Worm (Caenorhabditis elegans) whole organism, L4 larva: ENCODE measurements around the gene faxc-1.

ENCODE experiments used
- F49E8.2 ChIP-seq: sonication (generic microtip); optimal IDR thresholded peaks from 2 replicates; lab custom pipeline; 2016; ENCODE audit warnings: missing compliant biosample characterization, mild to moderate bottlenecking, missing genetic modification characterization, borderline replicate concordance
- R02D3.7 ChIP-seq: fragments of 150-350 bp; sonication (generic microtip); optimal IDR thresholded peaks from 3 replicates; lab custom pipeline; 2014; ENCODE audit warnings: missing biosample characterization, missing genetic modification characterization
- T20F7.1 ChIP-seq: fragments of 200-800 bp; sonication (Bioruptor generic); optimal IDR thresholded peaks from 2 replicates; lab custom pipeline; 2018; ENCODE audit warnings: mild to moderate bottlenecking, missing genetic modification characterization, missing compliant biosample characterization
- Y105C5A.15 ChIP-seq: fragments of 200-800 bp; sonication (Bioruptor generic); IDR thresholded peaks from 2 replicates; pipeline ENCODE4 v1.3.6; 2022; ENCODE audit warnings: missing genetic modification characterization, missing compliant biosample characterization
- Y48G9A.11 ChIP-seq: fragments of 200-800 bp; sonication (Bioruptor generic); IDR thresholded peaks from 2 replicates; pipeline ENCODE4 v1.3.6; 2022; ENCODE audit warnings: missing genetic modification reagents, missing genetic modification characterization, missing compliant biosample characterization
- Y75B8A.6 ChIP-seq: fragments of 200-800 bp; sonication (Bioruptor generic); IDR thresholded peaks from 2 replicates; pipeline ENCODE4 v1.3.6; 2022; ENCODE audit warnings: missing genetic modification reagents, missing genetic modification characterization, missing compliant biosample characterization
- ZK546.5 ChIP-seq, 2 experiments: sonication (generic microtip); optimal IDR thresholded peaks; 2 replicates each; lab custom pipeline; 2017; ENCODE audit warnings: missing biosample characterization in 2 of 2, missing genetic modification characterization in 2 of 2
- aha-1 ChIP-seq: fragments of 150-350 bp; peaks from one replicate; lab custom pipeline; 2014; ENCODE audit warnings: missing biosample characterization, missing genetic modification characterization
- aly-2 ChIP-seq: sonication (generic microtip); optimal IDR thresholded peaks from 2 replicates; lab custom pipeline; 2018; ENCODE audit warnings: missing biosample characterization, missing genetic modification characterization
- attf-4 ChIP-seq: sonication (generic microtip); optimal IDR thresholded peaks from 3 replicates; lab custom pipeline; 2017; ENCODE audit warnings: missing biosample characterization, missing genetic modification characterization
- ceh-20 ChIP-seq: fragments of 200-800 bp; sonication (Bioruptor generic); IDR thresholded peaks from 2 replicates; pipeline ENCODE4 v1.3.6; 2022; ENCODE audit warnings: missing genetic modification reagents, missing genetic modification characterization, missing compliant biosample characterization
- ces-1 ChIP-seq: fragments of 150-350 bp; sonication (generic microtip); optimal IDR thresholded peaks from 4 replicates; lab custom pipeline; 2014; ENCODE audit warnings: missing biosample characterization, missing genetic modification reagents, missing genetic modification characterization
- cey-2 ChIP-seq: sonication (generic microtip); optimal IDR thresholded peaks from 3 replicates; lab custom pipeline; 2017; ENCODE audit warnings: missing genetic modification characterization, mild to moderate bottlenecking, missing compliant biosample characterization, antibody characterized with exemption, borderline replicate concordance; ENCODE audit not compliant: insufficient read depth
- ctbp-1 ChIP-seq: fragments of 200-800 bp; sonication (Bioruptor generic); IDR thresholded peaks from 2 replicates; pipeline ENCODE4 v1.3.6; 2022; ENCODE audit warnings: missing genetic modification reagents, missing genetic modification characterization, missing compliant biosample characterization
- daf-16 ChIP-seq, 3 experiments: sonication (generic microtip); optimal IDR thresholded peaks; 2 replicates each; lab custom pipeline; 2016 to 2017; ENCODE audit warnings: missing genetic modification characterization in 3 of 3, missing genetic modification reagents in 3 of 3, mild to moderate bottlenecking in 2 of 3, missing compliant biosample characterization in 2 of 3, missing biosample characterization in 1 of 3, moderate library complexity in 1 of 3
- daf-19 ChIP-seq: fragments of 200-800 bp; sonication (Bioruptor generic); conservative IDR thresholded peaks from 2 replicates; pipeline ENCODE4 v1.3.6; 2022; ENCODE audit warnings: missing genetic modification characterization, missing compliant biosample characterization
- dmd-8 ChIP-seq: fragments of 200-800 bp; sonication (Bioruptor generic); IDR thresholded peaks from 2 replicates; pipeline ENCODE4 v1.3.6; 2022; ENCODE audit warnings: missing genetic modification characterization, missing compliant biosample characterization
- dpl-1 ChIP-seq: fragments of 150-350 bp; optimal IDR thresholded peaks from 2 replicates; lab custom pipeline; 2014; ENCODE audit warnings: missing biosample characterization, missing genetic modification reagents, missing genetic modification characterization
- egl-27 ChIP-seq: sonication (generic microtip); optimal IDR thresholded peaks from 3 replicates; lab custom pipeline; 2017; ENCODE audit warnings: missing biosample characterization, missing genetic modification reagents, missing genetic modification characterization
- gei-8 ChIP-seq: fragments of 200-800 bp; sonication (Bioruptor generic); optimal IDR thresholded peaks from 2 replicates; lab custom pipeline; 2018; ENCODE audit warnings: mild to moderate bottlenecking, missing genetic modification characterization, missing compliant biosample characterization
- hmg-1.1 ChIP-seq: fragments of 200-800 bp; sonication (Bioruptor generic); IDR thresholded peaks from 2 replicates; pipeline ENCODE4 v1.3.6; 2022; ENCODE audit warnings: missing genetic modification reagents, missing genetic modification characterization, missing compliant biosample characterization
- lin-1 ChIP-seq: fragments of 200-800 bp; sonication (Bioruptor generic); IDR thresholded peaks from 2 replicates; pipeline ENCODE4 v1.3.6; 2022; ENCODE audit warnings: missing genetic modification reagents, missing genetic modification characterization, missing compliant biosample characterization
- lin-13 ChIP-seq: fragments of 150-350 bp; optimal IDR thresholded peaks from 2 replicates; lab custom pipeline; 2014; ENCODE audit warnings: missing biosample characterization, missing genetic modification reagents, missing genetic modification characterization
- lin-29 ChIP-seq: fragments of 200-800 bp; sonication (Bioruptor generic); IDR thresholded peaks from 2 replicates; pipeline ENCODE4 v1.3.6; 2022; ENCODE audit warnings: missing genetic modification reagents, missing genetic modification characterization, missing compliant biosample characterization
- lin-38 ChIP-seq: fragments of 200-800 bp; sonication (Bioruptor generic); IDR thresholded peaks from 2 replicates; pipeline ENCODE4 v1.3.6; 2022; ENCODE audit warnings: missing genetic modification reagents, missing genetic modification characterization, missing compliant biosample characterization
- lir-3 ChIP-seq: sonication (generic microtip); optimal IDR thresholded peaks from 2 replicates; lab custom pipeline; 2016; ENCODE audit warnings: mild to moderate bottlenecking, missing genetic modification characterization, missing compliant biosample characterization
- lsy-2 ChIP-seq, 2 experiments: fragments of 150-350 bp in 1 of 2; sonication (generic microtip) in 1 of 2; optimal IDR thresholded peaks; 2 replicates each; lab custom pipeline; 2014 to 2017; ENCODE audit warnings: missing biosample characterization in 2 of 2, missing genetic modification characterization in 2 of 2
- mdl-1 ChIP-seq, 2 experiments: fragments of 150-350 bp in 1 of 2; sonication (generic microtip) in 1 of 2; optimal IDR thresholded peaks; 2 replicates each; lab custom pipeline; 2014 to 2017; ENCODE audit warnings: missing biosample characterization in 2 of 2, missing genetic modification characterization in 2 of 2
- mxl-2 ChIP-seq: fragments of 200-800 bp; sonication (Bioruptor generic); conservative IDR thresholded peaks from 2 replicates; pipeline ENCODE4 v1.3.6; 2022; ENCODE audit warnings: missing genetic modification reagents, missing genetic modification characterization, missing compliant biosample characterization
- nhr-25 ChIP-seq: sonication (generic microtip); optimal IDR thresholded peaks from 2 replicates; lab custom pipeline; 2017; ENCODE audit warnings: missing genetic modification characterization, mild to moderate bottlenecking, missing compliant biosample characterization, antibody characterized with exemption, moderate library complexity, borderline replicate concordance; ENCODE audit not compliant: insufficient read depth
- nhr-41 ChIP-seq: fragments of 200-800 bp; sonication (Bioruptor generic); IDR thresholded peaks from 2 replicates; pipeline ENCODE4 v1.3.6; 2022; ENCODE audit warnings: missing genetic modification reagents, missing genetic modification characterization, missing compliant biosample characterization
- nhr-48 ChIP-seq: sonication (generic microtip); optimal IDR thresholded peaks from 2 replicates; lab custom pipeline; 2016; ENCODE audit warnings: mild to moderate bottlenecking, missing genetic modification characterization, missing compliant biosample characterization
- pha-4 ChIP-seq, 2 experiments: fragments of 150-350 bp in 1 of 2; fragments of 200-800 bp in 1 of 2; sonication (Bioruptor generic) in 1 of 2; IDR thresholded peaks in 1 of 2; optimal IDR thresholded peaks in 1 of 2; 2 replicates each; pipeline versions ENCODE4 v1.3.6 to Lab custom; 2014 to 2022; ENCODE audit warnings: missing genetic modification characterization in 2 of 2, missing genetic modification reagents in 2 of 2, missing biosample characterization in 1 of 2, missing compliant biosample characterization in 1 of 2
- php-3 ChIP-seq: fragments of 200-800 bp; sonication (Bioruptor generic); IDR thresholded peaks from 2 replicates; pipeline ENCODE4 v1.3.6; 2022; ENCODE audit warnings: missing genetic modification reagents, missing genetic modification characterization, missing compliant biosample characterization
- sdz-12 ChIP-seq: fragments of 200-800 bp; sonication (Bioruptor generic); optimal IDR thresholded peaks from 2 replicates; lab custom pipeline; 2018; ENCODE audit warnings: mild to moderate bottlenecking, missing genetic modification characterization, missing compliant biosample characterization
- set-16 ChIP-seq: fragments of 200-800 bp; sonication (Bioruptor generic); IDR thresholded peaks from 2 replicates; pipeline ENCODE4 v1.3.6; 2022; ENCODE audit warnings: missing genetic modification reagents, missing genetic modification characterization, missing compliant biosample characterization
- skn-1 ChIP-seq: fragments of 150-350 bp; optimal IDR thresholded peaks from 2 replicates; lab custom pipeline; 2014; ENCODE audit warnings: missing biosample characterization, missing genetic modification characterization
- snpc-1.2 ChIP-seq: fragments of 200-800 bp; sonication (Bioruptor generic); IDR thresholded peaks from 2 replicates; pipeline ENCODE4 v1.3.6; 2022; ENCODE audit warnings: missing genetic modification reagents, missing genetic modification characterization, missing compliant biosample characterization
- unc-62 ChIP-seq, 3 experiments: fragments of 150-350 bp in 1 of 3; sonication (generic microtip); optimal IDR thresholded peaks in 2 of 3; peaks in 1 of 3; 1 replicate in 1 of 3; 2 replicates in 2 of 3; lab custom pipeline; 2014 to 2017; ENCODE audit warnings: missing biosample characterization in 3 of 3, missing genetic modification characterization in 3 of 3, missing genetic modification reagents in 3 of 3, missing genotype in 1 of 3
- zag-1 ChIP-seq: fragments of 150-350 bp; optimal IDR thresholded peaks from 2 replicates; lab custom pipeline; 2014; ENCODE audit warnings: missing biosample characterization, missing genetic modification characterization
- zfp-3 ChIP-seq: fragments of 200-800 bp; sonication (Bioruptor generic); conservative IDR thresholded peaks from 2 replicates; pipeline ENCODE4 v1.3.6; 2022; ENCODE audit warnings: missing genetic modification reagents, missing genetic modification characterization, missing compliant biosample characterization
- zip-2 ChIP-seq: fragments of 150-350 bp; optimal IDR thresholded peaks from 2 replicates; lab custom pipeline; 2014; ENCODE audit warnings: missing biosample characterization, missing genetic modification characterization
- ztf-11 ChIP-seq: fragments of 150-350 bp; optimal IDR thresholded peaks from 2 replicates; lab custom pipeline; 2014; ENCODE audit warnings: missing biosample characterization, missing genetic modification characterization
- ztf-7 ChIP-seq: fragments of 150-350 bp; optimal IDR thresholded peaks from 2 replicates; lab custom pipeline; 2014; ENCODE audit warnings: missing biosample characterization, missing genetic modification characterization

faxc-1 gene

ce11 chrII:12263971-12264554 lies at the start of gene faxc-1:
Gene faxc-1 (plus strand): TSS chrII:12264192.
- TF ChIP-seq pha-4 (GFP tag; IDR thresholded peaks at IDR 0.05; lab: Robert Waterston, UW): no peak
- TF ChIP-seq pha-4 (tag; optimal IDR thresholded peaks at IDR 0.05; lab: Kevin White, UChicago): no peak
- TF ChIP-seq lin-29 (GFP tag; lab: Robert Waterston, UW): no peak
- TF ChIP-seq aha-1: peak; percentile 85
- TF ChIP-seq ceh-20 (GFP tag; lab: Robert Waterston, UW): 0 out of 2 replicates have a peak, but pooled peaks have one; percentile 29
- peak in 1 of 2 experiments; percentile 91 for TF ChIP-seq unc-62 (GFP tag; optimal IDR thresholded peaks at IDR 0.05 in 1 of 2; lab: Kevin White, UChicago)
- TF ChIP-seq unc-62 (tag; optimal IDR thresholded peaks at IDR 0.05; lab: Kevin White, UChicago): no peak

- TF ChIP-seq lin-13 (no peak), aha-1 (peak; percentile 45), nhr-25 (tag; lab: Kevin White, UChicago) (no peak), F49E8.2 (tag; lab: Kevin White, UChicago) (no peak), sdz-12 (GFP tag; lab: Kevin White, UChicago) (no peak), lin-29 (GFP tag; lab: Robert Waterston, UW) (no peak), nhr-41 (GFP tag; lab: Robert Waterston, UW) (no peak), skn-1 (no peak), Y48G9A.11 (GFP tag; lab: Robert Waterston, UW) (0 out of 2 replicates have a peak, but pooled peaks have one; percentile 22), ces-1 (GFP tag; lab: Kevin White, UChicago) (no peak), nhr-48 (tag; lab: Kevin White, UChicago) (no peak), daf-16 (GFP tag; optimal IDR thresholded peaks at IDR 0.05; lab: Kevin White, UChicago) (no peak), daf-16 (tag; optimal IDR thresholded peaks at IDR 0.05; lab: Kevin White, UChicago) (no peak), dpl-1 (GFP tag; lab: Kevin White, UChicago) (no peak), lir-3 (tag; lab: Kevin White, UChicago) (no peak), ztf-11 (tag; lab: Kevin White, UChicago) (no peak), R02D3.7 (tag; lab: Kevin White, UChicago) (no peak), aly-2 (tag; lab: Kevin White, UChicago) (no peak), lin-38 (no peak), T20F7.1 (no peak), set-16 (GFP tag; lab: Robert Waterston, UW) (peak; percentile 76)
- TF ChIP-seq, all 104 proteins: peak for 3
Observed at ce11 chrII:12214562-12214961, 49.4 kb upstream of the faxc-1 start.

- TF ChIP-seq cey-2 (tag; lab: Kevin White, UChicago): no peak
- no peak for TF ChIP-seq nhr-41 (GFP tag; lab: Robert Waterston, UW)
- TF ChIP-seq daf-19 (GFP tag; lab: Robert Waterston, UW): no peak
- peak; percentile 56; the same call in 1 of the 2 replicates for TF ChIP-seq lin-38
- no peak for TF ChIP-seq Y48G9A.11 (GFP tag; lab: Robert Waterston, UW)
- TF ChIP-seq attf-4 (tag; lab: Kevin White, UChicago): peak; percentile 7
- TF ChIP-seq lsy-2 (tag; optimal IDR thresholded peaks at IDR 0.05; lab: Kevin White, UChicago): peak; percentile 71 to 78
- no peak for TF ChIP-seq zip-2 (tag; lab: Kevin White, UChicago)
- TF ChIP-seq hmg-1.1 (GFP tag; lab: Robert Waterston, UW): peak; percentile 88
- TF ChIP-seq egl-27 (tag; lab: Kevin White, UChicago): no peak
- TF ChIP-seq skn-1: no peak
- peak; percentile 16 for TF ChIP-seq ztf-7
- TF ChIP-seq ctbp-1 (GFP tag; lab: Robert Waterston, UW): peak; percentile 65; the same call in 1 of the 2 replicates
- TF ChIP-seq snpc-1.2 (GFP tag; lab: Robert Waterston, UW): no peak
- no peak for TF ChIP-seq gei-8 (GFP tag; lab: Kevin White, UChicago)
- TF ChIP-seq lin-1: no peak
- no peak for TF ChIP-seq mxl-2 (GFP tag; lab: Robert Waterston, UW)
- no peak for TF ChIP-seq zag-1 (tag; lab: Kevin White, UChicago)
- peak; percentile 72 for TF ChIP-seq dmd-8 (GFP tag; lab: Robert Waterston, UW)
- no peak for TF ChIP-seq Y105C5A.15 (GFP tag; lab: Robert Waterston, UW)
- TF ChIP-seq T20F7.1: no peak
- 0 out of 2 replicates have a peak, but pooled peaks have one; percentile 13 for TF ChIP-seq php-3 (GFP tag; lab: Robert Waterston, UW)
- no peak for TF ChIP-seq ZK546.5 (tag; optimal IDR thresholded peaks at IDR 0.05; lab: Kevin White, UChicago)
- no peak for TF ChIP-seq zfp-3 (GFP tag; lab: Robert Waterston, UW)
- TF ChIP-seq Y75B8A.6 (GFP tag; lab: Robert Waterston, UW): no peak
- peak; percentile 14 to 80 for TF ChIP-seq mdl-1 (tag; optimal IDR thresholded peaks at IDR 0.05; lab: Kevin White, UChicago)
Observed at ce11 chrII:12222524-12222923, 41.5 kb upstream of the faxc-1 start.
